Worm (Caenorhabditis elegans) whole organism, late embryonic: Measurements from ENCODE around the gene metl-5.

Experiments used
- odd-2 ChIP-seq: sonication (generic microtip); optimal IDR thresholded peaks from 2 replicates; lab custom pipeline; 2017; ENCODE audit warnings: antibody characterized with exemption, mild to moderate bottlenecking, missing genetic modification characterization, missing compliant biosample characterization
- tbx-2 ChIP-seq: sonication (generic microtip); optimal IDR thresholded peaks from 2 replicates; lab custom pipeline; 2016; ENCODE audit warnings: missing genetic modification characterization, missing compliant biosample characterization

- TF ChIP-seq odd-2 (tag; lab: Kevin White, UChicago) (no peak), tbx-2 (tag; lab: Kevin White, UChicago) (no peak)
These were observed 19.3 kb downstream of the metl-5 start, which contains the start of gene F26A1.8 for ce11 chrIII:4822140-4822539.
